Fruit fly (Drosophila melanogaster): Measurements from ENCODE around the gene mRpL44.

- no peak for TF ChIP-seq CG6854 (GFP tag; optimal IDR thresholded peaks at IDR 0.05)
- TF ChIP-seq CG8388 (GFP tag; optimal IDR thresholded peaks at IDR 0.05), result no peak
- no peak for TF ChIP-seq CG14667 (GFP tag; IDR thresholded peaks at IDR 0.05)
- TF ChIP-seq CG18011 (GFP tag; optimal IDR thresholded peaks at IDR 0.05), result no peak
- TF ChIP-seq Mes4 (GFP tag; optimal IDR thresholded peaks at IDR 0.05), result no peak
- TF ChIP-seq CG17612 (GFP tag; IDR thresholded peaks at IDR 0.05), result no peak
- TF ChIP-seq zfh1 (GFP tag; IDR thresholded peaks at IDR 0.05), result no peak
- TF ChIP-seq croc (GFP tag; conservative IDR thresholded peaks at IDR 0.05), result no peak
- TF ChIP-seq rib (GFP tag; IDR thresholded peaks at IDR 0.05), result no peak
- no peak for TF ChIP-seq Hr51 (GFP tag; optimal IDR thresholded peaks at IDR 0.05)
- no peak for TF ChIP-seq tx (GFP tag; optimal IDR thresholded peaks at IDR 0.05)
Measured at dm6 chr3R:5420454-5420853, 50.0 kb downstream of the mRpL44 start.

Measured in whole organism, embryonic.